Fruit fly (Drosophila melanogaster): ENCODE measurements around the gene cib.
A peak's percentile ranks its signal among the peaks of the same experiment; 100 is the strongest.

Gene cib

dm6 chrX:4105830-4106233, at the start of gene cib (continued):
- TF ChIP-seq CG2875 (GFP tag; optimal IDR thresholded peaks at IDR 0.05) (peak; percentile 22), jumu (GFP tag; optimal IDR thresholded peaks at IDR 0.05) (no peak), CG6689 (GFP tag; IDR thresholded peaks at IDR 0.05) (peak; percentile 39; the same call in 1 of the 2 replicates), Xrp1 (GFP tag; IDR thresholded peaks at IDR 0.05) (peak; percentile 31; the same call in 1 of the 2 replicates), vvl (GFP tag; IDR thresholded peaks at IDR 0.05) (peak; percentile 42), CG3281 (GFP tag; optimal IDR thresholded peaks at IDR 0.05) (peak; percentile 13), gfzf (GFP tag; optimal IDR thresholded peaks at IDR 0.05) (peak; percentile 99), Stat92E (GFP tag; optimal IDR thresholded peaks at IDR 0.05) (peak in 1 of 3 experiments; percentile 87), CG7987 (GFP tag; optimal IDR thresholded peaks at IDR 0.05) (peak; percentile 47), CkIIα-i1 (GFP tag; IDR thresholded peaks at IDR 0.05) (no peak), ftz-f1 (GFP tag; optimal IDR thresholded peaks at IDR 0.05) (peak; percentile 55), CG4328 (GFP tag; optimal IDR thresholded peaks at IDR 0.05) (no peak), CG13287 (GFP tag; IDR thresholded peaks at IDR 0.05; ENCODE audit: partially characterized antibody) (peak; percentile 85), jigr1 (GFP tag; IDR thresholded peaks at IDR 0.05) (no peak), Hmx (GFP tag; optimal IDR thresholded peaks at IDR 0.05) (no peak), CG15269 (tag; optimal IDR thresholded peaks at IDR 0.05) (peak; percentile 31), CG10267 (tag; optimal IDR thresholded peaks at IDR 0.05) (peak; percentile 77), Hmr (GFP tag; optimal IDR thresholded peaks at IDR 0.05) (peak; percentile 87), CG7928 (GFP tag; optimal IDR thresholded peaks at IDR 0.05) (peak; percentile 47), knrl (GFP tag; IDR thresholded peaks at IDR 0.05; ENCODE audit: partially characterized antibody) (peak; percentile 81), BEAF-32 (GFP tag; optimal IDR thresholded peaks at IDR 0.05) (peak; percentile 87), CG17359 (tag; optimal IDR thresholded peaks at IDR 0.05) (peak; percentile 31), MESR4 (GFP tag; optimal IDR thresholded peaks at IDR 0.05) (peak; percentile 66), CG13894 (tag; optimal IDR thresholded peaks at IDR 0.05) (peak; percentile 57), bowl (GFP tag; IDR thresholded peaks at IDR 0.05) (no peak), Doc3 (GFP tag; IDR thresholded peaks at IDR 0.05; ENCODE audit: partially characterized antibody) (peak; percentile 65; the same call in 2 of the 3 replicates), CG2116 (GFP tag; optimal IDR thresholded peaks at IDR 0.05) (peak; percentile 68), gt (GFP tag; IDR thresholded peaks at IDR 0.05) (no peak), CG6765 (GFP tag; optimal IDR thresholded peaks at IDR 0.05) (no peak), sug (tag; optimal IDR thresholded peaks at IDR 0.05) (peak; percentile 63), pan (optimal IDR thresholded peaks at IDR 0.05) (no peak), pan (GFP tag; optimal IDR thresholded peaks at IDR 0.05 in 1 of 2, IDR thresholded peaks at IDR 0.05 in 1 of 2) (no peak), tna (GFP tag; IDR thresholded peaks at IDR 0.05; ENCODE audit: partially characterized antibody) (peak; percentile 71), chm (GFP tag; IDR thresholded peaks at IDR 0.05) (peak; percentile 56; the same call in 1 of the 2 replicates), unc-4 (GFP tag; IDR thresholded peaks at IDR 0.05; ENCODE audit: partially characterized antibody) (peak; percentile 77), emc (GFP tag; optimal IDR thresholded peaks at IDR 0.05) (no peak), Dp (GFP tag; optimal IDR thresholded peaks at IDR 0.05) (peak; percentile 96), Nf-YB (GFP tag; optimal IDR thresholded peaks at IDR 0.05) (peak; percentile 34), Ada2b (GFP tag; IDR thresholded peaks at IDR 0.05) (no peak), CG5953 (GFP tag; IDR thresholded peaks at IDR 0.05) (no peak), CG8089 (GFP tag; optimal IDR thresholded peaks at IDR 0.05) (peak; percentile 6), CG11085 (GFP tag; IDR thresholded peaks at IDR 0.05) (no peak), gce (GFP tag; IDR thresholded peaks at IDR 0.05) (peak; percentile 56; the same call in 1 of the 3 replicates), NC2α (GFP tag; optimal IDR thresholded peaks at IDR 0.05) (peak; percentile 67), crol (GFP tag; IDR thresholded peaks at IDR 0.05) (0 out of 2 replicates have a peak, but pooled peaks have one; percentile 32), NC2β (GFP tag; optimal IDR thresholded peaks at IDR 0.05) (peak; percentile 65), chn (GFP tag; optimal IDR thresholded peaks at IDR 0.05) (peak; percentile 13), tll (GFP tag; optimal IDR thresholded peaks at IDR 0.05) (no peak), bsh (GFP tag; optimal IDR thresholded peaks at IDR 0.05) (peak; percentile 3 to 7)
